Worm (Caenorhabditis elegans) whole organism, L4 larva: ENCODE data around the gene ZK1098.3.

ENCODE experiments used
- F49E8.2 ChIP-seq: sonication (generic microtip); optimal IDR thresholded peaks from 2 replicates; lab custom pipeline; 2016; ENCODE audit warnings: missing compliant biosample characterization, mild to moderate bottlenecking, missing genetic modification characterization, borderline replicate concordance
- lin-15B ChIP-seq: fragments of 150-350 bp; sonication (generic microtip); optimal IDR thresholded peaks from 3 replicates; lab custom pipeline; 2014; ENCODE audit warnings: missing biosample characterization, missing genetic modification characterization
- rbr-2 ChIP-seq: sonication (generic microtip); optimal IDR thresholded peaks from 2 replicates; lab custom pipeline; 2016; ENCODE audit warnings: missing genotype, missing genetic modification characterization, missing compliant biosample characterization

- TF ChIP-seq rbr-2 (tag; lab: Kevin White, UChicago) = no peak
- no peak for TF ChIP-seq lin-15B (tag; lab: Kevin White, UChicago)
- no peak for TF ChIP-seq F49E8.2 (tag; lab: Kevin White, UChicago)
These were observed 41.8 kb upstream of the ZK1098.3 start, which contains the start of gene ced-7 for ce11 chrIII:9580039-9580891.
